Fruit fly (Drosophila melanogaster): ENCODE results near the gene CG1024.

- TF ChIP-seq bab1 (GFP tag; optimal IDR thresholded peaks at IDR 0.05) (no peak), CG1620 (GFP tag; optimal IDR thresholded peaks at IDR 0.05) (no peak), CG12768 (GFP tag; optimal IDR thresholded peaks at IDR 0.05) (no peak), CG7101 (tag; optimal IDR thresholded peaks at IDR 0.05) (no peak), cnc (optimal IDR thresholded peaks at IDR 0.05) (no peak), pad (GFP tag; optimal IDR thresholded peaks at IDR 0.05) (no peak), CG14711 (tag; optimal IDR thresholded peaks at IDR 0.05) (no peak), toe (GFP tag; optimal IDR thresholded peaks at IDR 0.05) (no peak), CG5204 (GFP tag; optimal IDR thresholded peaks at IDR 0.05) (no peak), Mnt (GFP tag; optimal IDR thresholded peaks at IDR 0.05) (no peak), CG33017 (tag; optimal IDR thresholded peaks at IDR 0.05) (no peak)
These were observed 4.2 kb downstream of the CG1024 start, which contains the start of gene CRAT for dm6 chr3R:6375944-6376343.

Measured in whole organism, adult.